Worm (Caenorhabditis elegans): ENCODE data around the gene sdz-36.

sdz-36 gene

DNA sequence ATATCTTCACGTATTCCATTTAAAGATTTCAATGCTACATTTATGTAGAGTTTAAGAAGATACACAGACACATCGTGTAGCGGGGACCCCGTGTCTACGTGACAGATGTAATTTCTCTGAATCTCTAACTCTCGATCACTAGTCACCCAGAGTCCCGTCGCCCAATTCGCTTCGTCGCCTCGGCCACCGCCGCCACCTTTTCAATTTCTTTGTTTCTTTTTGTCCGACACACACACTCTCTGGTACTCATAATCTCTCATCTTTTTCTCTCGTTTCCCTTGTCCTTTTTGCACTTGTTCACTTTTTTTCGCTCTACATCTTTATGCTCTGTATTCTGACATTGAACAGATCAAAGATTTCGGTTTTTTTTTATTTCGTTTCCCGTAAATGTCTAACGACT, 27.7 kb downstream of the sdz-36 start (continued):
- peak; percentile 22 for TF ChIP-seq lin-15B (tag; optimal IDR thresholded peaks at IDR 0.05)
- peak; percentile 41 for TF ChIP-seq pax-3 (tag; optimal IDR thresholded peaks at IDR 0.05)
- TF ChIP-seq alr-1 (tag; optimal IDR thresholded peaks at IDR 0.05; ENCODE audit: borderline replicate concordance), result no peak
- peak in 1 of 2 experiments; percentile 72 for TF ChIP-seq mdl-1 (tag; optimal IDR thresholded peaks at IDR 0.05)
- TF ChIP-seq blmp-1 (tag; optimal IDR thresholded peaks at IDR 0.05), result peak; percentile 87
- no peak for TF ChIP-seq Y116A8C.19 (tag; optimal IDR thresholded peaks at IDR 0.05; ENCODE audit: borderline replicate concordance)
- peak; percentile 68 for TF ChIP-seq fos-1 (tag; optimal IDR thresholded peaks at IDR 0.05)
- TF ChIP-seq nhr-47 (tag; optimal IDR thresholded peaks at IDR 0.05), result peak; percentile 70
- no peak for TF ChIP-seq hpl-2 (GFP tag; optimal IDR thresholded peaks at IDR 0.05)
- TF ChIP-seq efl-3 (GFP tag; optimal IDR thresholded peaks at IDR 0.05), result no peak
- peak; percentile 78 for TF ChIP-seq jun-1 (tag; optimal IDR thresholded peaks at IDR 0.05)
- peak; percentile 56 to 66 for TF ChIP-seq efl-1 (optimal IDR thresholded peaks at IDR 0.05)
- peak; percentile 32 to 94 for TF ChIP-seq efl-1 (GFP tag; optimal IDR thresholded peaks at IDR 0.05 in 1 of 2)
- TF ChIP-seq unc-62 (GFP tag; optimal IDR thresholded peaks at IDR 0.05), result no peak
- no peak for TF ChIP-seq zip-4 (GFP tag; optimal IDR thresholded peaks at IDR 0.05)
- no peak for TF ChIP-seq lir-3 (tag; optimal IDR thresholded peaks at IDR 0.05; ENCODE audit: poor library complexity)
- TF ChIP-seq rnt-1 (tag; optimal IDR thresholded peaks at IDR 0.05), result peak; percentile 80
- no peak for TF ChIP-seq nhr-12 (tag; optimal IDR thresholded peaks at IDR 0.05)
- TF ChIP-seq sup-37 (GFP tag; optimal IDR thresholded peaks at IDR 0.05), result no peak
- peak; percentile 62 for TF ChIP-seq dsc-1 (tag; optimal IDR thresholded peaks at IDR 0.05)
- peak; percentile 4 for TF ChIP-seq nhr-11 (tag; optimal IDR thresholded peaks at IDR 0.05)
- no peak for TF ChIP-seq egl-13 (tag; optimal IDR thresholded peaks at IDR 0.05)
- TF ChIP-seq skn-1 (tag; optimal IDR thresholded peaks at IDR 0.05), result peak; percentile 33
- TF ChIP-seq unc-30 (tag; optimal IDR thresholded peaks at IDR 0.05), result no peak
- peak; percentile 81 for TF ChIP-seq tbx-2 (tag; optimal IDR thresholded peaks at IDR 0.05)
- no peak for TF ChIP-seq ztf-11 (tag; optimal IDR thresholded peaks at IDR 0.05)
- TF ChIP-seq nhr-19 (GFP tag; conservative IDR thresholded peaks at IDR 0.05), result peak; percentile 61
- no peak for TF ChIP-seq sox-4 (tag; optimal IDR thresholded peaks at IDR 0.05)
- TF ChIP-seq mef-2 (tag; optimal IDR thresholded peaks at IDR 0.05), result peak; percentile 35
- peak; percentile 41 for TF ChIP-seq ztf-4 (tag; optimal IDR thresholded peaks at IDR 0.05)
- TF ChIP-seq snpc-4 (tag; optimal IDR thresholded peaks at IDR 0.05), result peak; percentile 62
- no peak for TF ChIP-seq sptf-1 (tag; optimal IDR thresholded peaks at IDR 0.05)

DNA sequence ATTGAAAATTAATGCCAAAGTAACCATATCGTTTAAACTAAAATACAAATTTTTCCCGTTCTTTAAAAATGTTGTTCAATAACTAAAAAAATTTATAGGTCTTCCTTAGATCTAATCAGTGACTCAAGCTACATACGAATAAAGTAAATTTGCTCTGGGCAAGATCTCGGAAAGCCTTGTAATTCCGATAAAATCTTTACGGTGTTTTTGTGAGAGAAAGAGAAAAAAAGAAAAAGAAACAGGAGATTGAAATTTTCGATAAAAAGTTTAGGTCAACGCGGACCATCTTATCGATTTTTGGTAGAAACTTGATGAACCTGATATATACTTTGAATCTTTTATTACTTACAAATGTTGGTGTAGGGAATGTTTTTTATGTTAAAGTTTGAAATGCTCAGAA, 32.4 kb downstream of the sdz-36 start:
- TF ChIP-seq nhr-85 (tag) (peak; percentile 79), lin-39 (tag; optimal IDR thresholded peaks at IDR 0.05) (no peak)

DNA sequence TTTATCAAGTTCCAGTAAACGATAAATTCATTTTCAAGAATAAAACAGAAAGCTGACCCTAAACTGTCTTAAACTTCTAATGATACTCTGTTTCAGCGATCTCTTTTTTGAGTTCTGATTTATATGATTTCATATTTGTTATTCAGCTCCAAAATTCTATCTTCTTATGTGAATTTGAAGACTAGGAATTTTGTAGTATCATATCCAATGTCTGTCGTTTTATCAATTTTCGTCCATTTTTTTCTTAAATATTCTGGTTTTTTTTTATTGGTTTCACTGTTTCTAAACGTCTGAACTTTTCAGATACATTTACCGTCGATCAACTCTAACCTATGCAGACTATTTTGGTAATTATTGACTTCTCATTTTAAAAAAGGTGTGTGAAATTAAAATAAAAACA, 34.2 kb downstream of the sdz-36 start, which contains the start of the genes nhr-138 and C28D4.18:
Gene nhr-138, plus strand, starts transcription at position 304 of the 400 bp plus-strand sequence.
Gene C28D4.18, plus strand, starts transcription at position 333 of the 400 bp plus-strand sequence.
- no peak for TF ChIP-seq lsy-2 (tag; optimal IDR thresholded peaks at IDR 0.05)
- no peak for TF ChIP-seq unc-30 (tag; optimal IDR thresholded peaks at IDR 0.05)
- no peak for TF ChIP-seq unc-98 (GFP tag; IDR thresholded peaks at IDR 0.05)
- no peak for TF ChIP-seq ceh-90 (tag; optimal IDR thresholded peaks at IDR 0.05)
- TF ChIP-seq lin-14 (GFP tag; optimal IDR thresholded peaks at IDR 0.05), result no peak
- TF ChIP-seq nhr-84 (tag; optimal IDR thresholded peaks at IDR 0.05), result no peak
- no peak for TF ChIP-seq ceh-8 (GFP tag; optimal IDR thresholded peaks at IDR 0.05)
- no peak for TF ChIP-seq egl-13 (tag; optimal IDR thresholded peaks at IDR 0.05)
- TF ChIP-seq mdl-1 (tag; optimal IDR thresholded peaks at IDR 0.05), result no peak
- no peak for TF ChIP-seq F16B12.6 (tag; optimal IDR thresholded peaks at IDR 0.05)
- no peak for TF ChIP-seq nhr-71 (tag; optimal IDR thresholded peaks at IDR 0.05)
- no peak for TF ChIP-seq grh-1 (GFP tag; IDR thresholded peaks at IDR 0.05)
- TF ChIP-seq nhr-85 (tag), result no peak
- no peak for TF ChIP-seq pax-3 (tag; optimal IDR thresholded peaks at IDR 0.05)
- no peak for TF ChIP-seq swsn-7 (tag; optimal IDR thresholded peaks at IDR 0.05)

Measured in whole organism, L1 larva.